Fruit fly (Drosophila melanogaster): Measurements from ENCODE around the gene CG31697.

The CG31697 gene

dm6 chr2L:19575626-19576298, 40.5 kb downstream of the CG31697 start (continued):
- peak; percentile 88 for TF ChIP-seq CG31388 (GFP tag; optimal IDR thresholded peaks at IDR 0.05)
- TF ChIP-seq NC2β (GFP tag; optimal IDR thresholded peaks at IDR 0.05) = peak; percentile 94
- peak; percentile 87 for TF ChIP-seq oc (tag; optimal IDR thresholded peaks at IDR 0.05)
- TF ChIP-seq ara (GFP tag; IDR thresholded peaks at IDR 0.05) = peak; percentile 85
- TF ChIP-seq pzg (GFP tag; optimal IDR thresholded peaks at IDR 0.05) = peak; percentile 17
- peak; percentile 98 for TF ChIP-seq bcd (GFP tag; optimal IDR thresholded peaks at IDR 0.05)
- TF ChIP-seq Eip74EF (GFP tag; optimal IDR thresholded peaks at IDR 0.05) = peak in 1 of 2 experiments; percentile 97
- TF ChIP-seq rib (GFP tag; IDR thresholded peaks at IDR 0.05) = no peak; the same call in 1 of the 2 replicates
- TF ChIP-seq CG7963 (GFP tag; IDR thresholded peaks at IDR 0.05; ENCODE audit: partially characterized antibody) = no peak
- peak; percentile 81; the same call in 1 of the 2 replicates for TF ChIP-seq Awh (GFP tag; IDR thresholded peaks at IDR 0.05)
- peak; percentile 98 for TF ChIP-seq dysf (GFP tag; IDR thresholded peaks at IDR 0.05)
- TF ChIP-seq CG9609 (GFP tag; optimal IDR thresholded peaks at IDR 0.05) = peak; percentile 97
- peak; percentile 92 for TF ChIP-seq E2f1 (GFP tag; IDR thresholded peaks at IDR 0.05)
- TF ChIP-seq CTCF (GFP tag; optimal IDR thresholded peaks at IDR 0.05) = peak; percentile 67
- peak; percentile 94 for TF ChIP-seq CG11093 (GFP tag; IDR thresholded peaks at IDR 0.05)
- peak in 2 of 3 experiments; percentile 44 to 97 for TF ChIP-seq lola (GFP tag; optimal IDR thresholded peaks at IDR 0.05)
- TF ChIP-seq NFAT (GFP tag; IDR thresholded peaks at IDR 0.05) = peak; percentile 91
- peak; percentile 89 for TF ChIP-seq tap (tag; optimal IDR thresholded peaks at IDR 0.05)
- no peak for TF ChIP-seq knrl (GFP tag; IDR thresholded peaks at IDR 0.05; ENCODE audit: partially characterized antibody)
- TF ChIP-seq trem (tag; optimal IDR thresholded peaks at IDR 0.05) = peak; percentile 91
- TF ChIP-seq CG5953 (GFP tag; IDR thresholded peaks at IDR 0.05) = peak; percentile 70
- TF ChIP-seq Dll (GFP tag; IDR thresholded peaks at IDR 0.05; ENCODE audit: partially characterized antibody) = no peak
- TF ChIP-seq CG11247 (GFP tag; IDR thresholded peaks at IDR 0.05) = peak; percentile 84
- no peak for TF ChIP-seq sc (optimal IDR thresholded peaks at IDR 0.05)
- peak; percentile 91 for TF ChIP-seq sc (GFP tag; optimal IDR thresholded peaks at IDR 0.05)
- TF ChIP-seq Dp (GFP tag; optimal IDR thresholded peaks at IDR 0.05) = no peak
- TF ChIP-seq CG8924 (tag; optimal IDR thresholded peaks at IDR 0.05) = peak; percentile 97
- TF ChIP-seq CG15696 (tag; optimal IDR thresholded peaks at IDR 0.05) = peak; percentile 87
- TF ChIP-seq CG16779 (GFP tag; IDR thresholded peaks at IDR 0.05) = peak; percentile 68
- TF ChIP-seq inv (GFP tag; IDR thresholded peaks at IDR 0.05; ENCODE audit: partially characterized antibody) = no peak
- no peak for TF ChIP-seq tna (GFP tag; IDR thresholded peaks at IDR 0.05; ENCODE audit: partially characterized antibody)
- peak; percentile 51 for TF ChIP-seq CG9797 (GFP tag; optimal IDR thresholded peaks at IDR 0.05)
- TF ChIP-seq CG5245 (GFP tag; optimal IDR thresholded peaks at IDR 0.05) = peak; percentile 93
- peak; percentile 85 for TF ChIP-seq CG17328 (GFP tag; IDR thresholded peaks at IDR 0.05)
- peak; percentile 87 for TF ChIP-seq Vsx1 (GFP tag; optimal IDR thresholded peaks at IDR 0.05)
- peak; percentile 80 for TF ChIP-seq Deaf1 (tag; optimal IDR thresholded peaks at IDR 0.05)
- TF ChIP-seq odd (GFP tag; optimal IDR thresholded peaks at IDR 0.05) = peak; percentile 90
- peak; percentile 96 for TF ChIP-seq jing (GFP tag; optimal IDR thresholded peaks at IDR 0.05)
- no peak for TF ChIP-seq Opbp (GFP tag; IDR thresholded peaks at IDR 0.05; ENCODE audit: partially characterized antibody)
- TF ChIP-seq ERR (GFP tag; optimal IDR thresholded peaks at IDR 0.05) = peak; percentile 92
- TF ChIP-seq HHEX (GFP tag; optimal IDR thresholded peaks at IDR 0.05) = peak; percentile 96
- TF ChIP-seq psq (GFP tag; optimal IDR thresholded peaks at IDR 0.05) = peak; percentile 86
- peak; percentile 90 for TF ChIP-seq gsb (GFP tag; IDR thresholded peaks at IDR 0.05)
- TF ChIP-seq CG2129 (GFP tag; IDR thresholded peaks at IDR 0.05; ENCODE audit: partially characterized antibody) = no peak
- TF ChIP-seq tll (GFP tag; optimal IDR thresholded peaks at IDR 0.05) = peak in 1 of 2 experiments; percentile 28
- TF ChIP-seq nom (GFP tag; optimal IDR thresholded peaks at IDR 0.05) = peak; percentile 74
- TF ChIP-seq zfh1 (GFP tag; IDR thresholded peaks at IDR 0.05) = peak; percentile 91
- peak; percentile 94 for TF ChIP-seq NC2α (GFP tag; optimal IDR thresholded peaks at IDR 0.05)
- TF ChIP-seq Fer3 (tag; optimal IDR thresholded peaks at IDR 0.05) = peak; percentile 92

All from whole organism, embryonic.